Fruit fly (Drosophila melanogaster): ENCODE results near the gene CG42536.

The CG42536 gene

dm6 chr3L:10664511-10665062 lies 34.7 kb upstream of the CG42536 start, which contains the start of gene simj:
simj (plus strand) TSS chr3L:10664739.
- 0 out of 2 replicates have a peak, but pooled peaks have one; percentile 35 for TF ChIP-seq rn (GFP tag; IDR thresholded peaks at IDR 0.05)
- TF ChIP-seq CG17806 (tag; optimal IDR thresholded peaks at IDR 0.05), result no peak
- TF ChIP-seq CG9948 (tag; optimal IDR thresholded peaks at IDR 0.05), result peak; percentile 6
- peak; percentile 34 for TF ChIP-seq CG8301 (tag; optimal IDR thresholded peaks at IDR 0.05)
- peak; percentile 34 for TF ChIP-seq Pif1B (GFP tag; optimal IDR thresholded peaks at IDR 0.05)
- peak; percentile 16 for TF ChIP-seq CG14655 (GFP tag; optimal IDR thresholded peaks at IDR 0.05)
- peak; percentile 40 for TF ChIP-seq CG8159 (tag; optimal IDR thresholded peaks at IDR 0.05)
- TF ChIP-seq CG34367 (tag; optimal IDR thresholded peaks at IDR 0.05), result peak; percentile 35
- TF ChIP-seq CG13204 (GFP tag; optimal IDR thresholded peaks at IDR 0.05), result peak; percentile 69
- TF ChIP-seq Snoo (tag; optimal IDR thresholded peaks at IDR 0.05), result peak; percentile 52
- peak; percentile 71 for TF ChIP-seq CG32121 (GFP tag; IDR thresholded peaks at IDR 0.05)
- TF ChIP-seq CG12605 (GFP tag; IDR thresholded peaks at IDR 0.05), result peak; percentile 62; the same call in 1 of the 2 replicates
- TF ChIP-seq fd96Ca (GFP tag; IDR thresholded peaks at IDR 0.05), result peak; percentile 76
- TF ChIP-seq CG4496 (GFP tag; IDR thresholded peaks at IDR 0.05), result peak; percentile 72
- peak; percentile 49 for TF ChIP-seq Pif1A (GFP tag; optimal IDR thresholded peaks at IDR 0.05)
- TF ChIP-seq gl (tag; optimal IDR thresholded peaks at IDR 0.05), result peak; percentile 41
- TF ChIP-seq CG15710 (tag; optimal IDR thresholded peaks at IDR 0.05), result peak; percentile 52
- no peak for TF ChIP-seq CG10348 (GFP tag; IDR thresholded peaks at IDR 0.05)
- no peak for TF ChIP-seq D1 (tag; optimal IDR thresholded peaks at IDR 0.05)
- TF ChIP-seq EcR (GFP tag; optimal IDR thresholded peaks at IDR 0.05), result peak; percentile 22
- peak; percentile 69 for TF ChIP-seq Ets98B (GFP tag; IDR thresholded peaks at IDR 0.05)

dm6 chr3L:10663190-10663763 lies 33.4 kb upstream of the CG42536 start, which contains the start of gene Adi1:
Adi1 (plus strand) TSS chr3L:10663376.
- TF ChIP-seq CG12605 (GFP tag; IDR thresholded peaks at IDR 0.05) (no peak), EcR (GFP tag; optimal IDR thresholded peaks at IDR 0.05) (peak; percentile 22)

dm6 chr3L:10660744-10661589 lies 31.1 kb upstream of the CG42536 start, which contains the start of the genes CG32066 and CG8003:
CG32066 (minus strand) TSS chr3L:10661013.
CG8003 (plus strand) TSS chr3L:10661475.
- TF ChIP-seq Pif1B (GFP tag; optimal IDR thresholded peaks at IDR 0.05) (peak; percentile 19), CG32121 (GFP tag; IDR thresholded peaks at IDR 0.05) (peak; percentile 49; the same call in 1 of the 2 replicates), Pif1A (GFP tag; optimal IDR thresholded peaks at IDR 0.05) (peak; percentile 42), EcR (GFP tag; optimal IDR thresholded peaks at IDR 0.05) (peak; percentile 45), CG4496 (GFP tag; IDR thresholded peaks at IDR 0.05) (peak; percentile 31; the same call in 2 of the 3 replicates), CG15710 (tag; optimal IDR thresholded peaks at IDR 0.05) (peak; percentile 36), CG8301 (tag; optimal IDR thresholded peaks at IDR 0.05) (peak; percentile 9), Ets98B (GFP tag; IDR thresholded peaks at IDR 0.05) (peak; percentile 23; the same call in 1 of the 2 replicates), CG8159 (tag; optimal IDR thresholded peaks at IDR 0.05) (no peak), CG34367 (tag; optimal IDR thresholded peaks at IDR 0.05) (no peak), CG14655 (GFP tag; optimal IDR thresholded peaks at IDR 0.05) (no peak), CG9948 (tag; optimal IDR thresholded peaks at IDR 0.05) (no peak), fd96Ca (GFP tag; IDR thresholded peaks at IDR 0.05) (peak; percentile 13; the same call in 1 of the 3 replicates), D1 (tag; optimal IDR thresholded peaks at IDR 0.05) (peak; percentile 62)

- TF ChIP-seq fd96Ca (GFP tag; IDR thresholded peaks at IDR 0.05) (no peak), CG8159 (tag; optimal IDR thresholded peaks at IDR 0.05) (peak; percentile 10), CG34367 (tag; optimal IDR thresholded peaks at IDR 0.05) (peak; percentile 12)
Observed at dm6 chr3L:10659993-10660743, 30.3 kb upstream of the CG42536 start.

dm6 chr3L:10659524-10659923 lies 29.7 kb upstream of the CG42536 start:
- no peak for TF ChIP-seq Snoo (tag; optimal IDR thresholded peaks at IDR 0.05)
- TF ChIP-seq Ets98B (GFP tag; IDR thresholded peaks at IDR 0.05), result no peak
- no peak for TF ChIP-seq CG9948 (tag; optimal IDR thresholded peaks at IDR 0.05)
- TF ChIP-seq CG32121 (GFP tag; IDR thresholded peaks at IDR 0.05), result no peak
- no peak for TF ChIP-seq gl (tag; optimal IDR thresholded peaks at IDR 0.05)
- no peak for TF ChIP-seq CG8301 (tag; optimal IDR thresholded peaks at IDR 0.05)
- TF ChIP-seq rn (GFP tag; IDR thresholded peaks at IDR 0.05), result no peak
- TF ChIP-seq Pif1B (GFP tag; optimal IDR thresholded peaks at IDR 0.05), result no peak

Measured in whole organism, pupa.